Worm (Caenorhabditis elegans) whole organism, young adult: ENCODE results near the gene fbxc-54.
A peak's percentile ranks its signal among the peaks of the same experiment; 100 is the strongest.

ENCODE experiments used
- B0019.2 ChIP-seq: fragments of 200-800 bp; sonication (Bioruptor generic); conservative IDR thresholded peaks from 2 replicates; pipeline ENCODE4 v1.3.6; 2022; ENCODE audit warnings: missing genetic modification reagents, missing genetic modification characterization, missing compliant biosample characterization
- B0261.1 ChIP-seq: sonication (generic microtip); optimal IDR thresholded peaks from 2 replicates; lab custom pipeline; 2016; ENCODE audit warnings: mild to moderate bottlenecking, missing genetic modification characterization, moderate library complexity, missing compliant biosample characterization
- C06A6.2 ChIP-seq: fragments of 200-800 bp; sonication (Bioruptor generic); conservative IDR thresholded peaks from 2 replicates; pipeline ENCODE4 v1.3.6; 2022; ENCODE audit warnings: missing genetic modification characterization, missing compliant biosample characterization
- C17E4.6 ChIP-seq: fragments of 200-800 bp; sonication (Bioruptor generic); IDR thresholded peaks from 2 replicates; pipeline ENCODE4 v1.3.6; 2022; ENCODE audit warnings: missing genetic modification reagents, missing genetic modification characterization, missing compliant biosample characterization
- F22D6.2 ChIP-seq: sonication (generic microtip); optimal IDR thresholded peaks from 2 replicates; lab custom pipeline; 2016; ENCODE audit warnings: mild to moderate bottlenecking, missing genetic modification characterization, missing compliant biosample characterization
- F37B4.10 ChIP-seq: fragments of 200-800 bp; sonication (Bioruptor generic); IDR thresholded peaks from 2 replicates; pipeline ENCODE4 v1.3.6; 2022; ENCODE audit warnings: missing genetic modification characterization, missing compliant biosample characterization
- F57A8.1 ChIP-seq: fragments of 200-800 bp; sonication (Bioruptor generic); optimal IDR thresholded peaks from 2 replicates; lab custom pipeline; 2018; ENCODE audit warnings: mild to moderate bottlenecking, missing genetic modification characterization, moderate library complexity, missing compliant biosample characterization
- T26A5.8 ChIP-seq: sonication (generic microtip); optimal IDR thresholded peaks from 2 replicates; lab custom pipeline; 2016; ENCODE audit warnings: missing genetic modification characterization, missing compliant biosample characterization
- ZK185.1 ChIP-seq: sonication (generic microtip); optimal IDR thresholded peaks from 2 replicates; lab custom pipeline; 2016; ENCODE audit warnings: mild to moderate bottlenecking, missing genetic modification characterization, missing compliant biosample characterization; ENCODE audit not compliant: poor library complexity, severe bottlenecking
- atf-7 ChIP-seq: sonication (generic microtip); optimal IDR thresholded peaks from 2 replicates; lab custom pipeline; 2017; ENCODE audit warnings: mild to moderate bottlenecking, missing genetic modification characterization, missing compliant biosample characterization
- attf-5 ChIP-seq: fragments of 200-800 bp; sonication (Bioruptor generic); optimal IDR thresholded peaks from 2 replicates; lab custom pipeline; 2018; ENCODE audit warnings: mild to moderate bottlenecking, missing genetic modification characterization, missing compliant biosample characterization
- bed-2 ChIP-seq: fragments of 200-800 bp; sonication (Bioruptor generic); IDR thresholded peaks from 2 replicates; pipeline ENCODE4 v1.3.6; 2022; ENCODE audit warnings: missing genetic modification reagents, missing genetic modification characterization, missing compliant biosample characterization
- ccch-3 ChIP-seq: fragments of 200-800 bp; sonication (Bioruptor generic); optimal IDR thresholded peaks from 2 replicates; lab custom pipeline; 2018; ENCODE audit warnings: mild to moderate bottlenecking, missing genetic modification characterization, missing compliant biosample characterization
- cebp-1 ChIP-seq, 2 experiments: fragments of 200-800 bp in 1 of 2; sonication (Bioruptor generic) in 1 of 2; sonication (generic microtip) in 1 of 2; IDR thresholded peaks in 1 of 2; optimal IDR thresholded peaks in 1 of 2; 2 replicates each; pipeline versions ENCODE4 v1.3.6 to Lab custom; 2017 to 2022; ENCODE audit warnings: missing compliant biosample characterization in 2 of 2, missing genetic modification characterization in 2 of 2, mild to moderate bottlenecking in 1 of 2, missing genetic modification reagents in 1 of 2, moderate library complexity in 1 of 2
- cebp-2 ChIP-seq: fragments of 200-800 bp; sonication (Bioruptor generic); IDR thresholded peaks from 2 replicates; pipeline ENCODE4 v1.3.6; 2022; ENCODE audit warnings: missing genetic modification characterization, missing compliant biosample characterization
- ceh-58 ChIP-seq: fragments of 200-800 bp; sonication (Bioruptor generic); IDR thresholded peaks from 2 replicates; pipeline ENCODE4 v1.3.6; 2022; ENCODE audit warnings: missing genetic modification characterization, missing compliant biosample characterization
- ceh-91 ChIP-seq: fragments of 200-800 bp; sonication (Bioruptor generic); IDR thresholded peaks from 2 replicates; pipeline ENCODE4 v1.3.6; 2022; ENCODE audit warnings: missing genetic modification reagents, missing genetic modification characterization, missing compliant biosample characterization
- dox-1 ChIP-seq: fragments of 200-800 bp; sonication (Bioruptor generic); IDR thresholded peaks from 2 replicates; pipeline ENCODE4 v1.3.6; 2022; ENCODE audit warnings: missing genetic modification reagents, missing genetic modification characterization, missing compliant biosample characterization
- dpff-1 ChIP-seq: sonication (generic microtip); optimal IDR thresholded peaks from 2 replicates; lab custom pipeline; 2017; ENCODE audit warnings: mild to moderate bottlenecking, missing genetic modification characterization, missing compliant biosample characterization
- efl-1 ChIP-seq: fragments of 150-350 bp; optimal IDR thresholded peaks from 2 replicates; lab custom pipeline; 2014; ENCODE audit warnings: missing biosample characterization, missing genetic modification reagents, missing genetic modification characterization
- egl-18 ChIP-seq: fragments of 200-800 bp; sonication (Bioruptor generic); IDR thresholded peaks from 2 replicates; pipeline ENCODE4 v1.3.6; 2022; ENCODE audit warnings: missing genetic modification reagents, missing genetic modification characterization, missing compliant biosample characterization
- ekl-4 ChIP-seq: fragments of 200-800 bp; sonication (Bioruptor generic); IDR thresholded peaks from 2 replicates; pipeline ENCODE4 v1.3.6; 2022; ENCODE audit warnings: missing genetic modification reagents, missing genetic modification characterization, missing compliant biosample characterization
- him-1 ChIP-seq: sonication (generic microtip); optimal IDR thresholded peaks from 2 replicates; lab custom pipeline; 2016; ENCODE audit warnings: missing genotype, missing genetic modification reagents, missing genetic modification characterization, missing compliant biosample characterization
- hlh-12 ChIP-seq: sonication (generic microtip); optimal IDR thresholded peaks from 2 replicates; lab custom pipeline; 2016; ENCODE audit warnings: missing genetic modification characterization, missing compliant biosample characterization
- hsf-1 ChIP-seq: fragments of 200-800 bp; sonication (Bioruptor generic); IDR thresholded peaks from 2 replicates; pipeline ENCODE4 v1.3.6; 2022; ENCODE audit warnings: missing genetic modification reagents, missing genetic modification characterization, missing compliant biosample characterization
- lin-54 ChIP-seq: fragments of 200-800 bp; sonication (Bioruptor generic); optimal IDR thresholded peaks from 2 replicates; lab custom pipeline; 2018; ENCODE audit warnings: mild to moderate bottlenecking, missing genetic modification characterization, missing compliant biosample characterization
- lir-1 ChIP-seq: fragments of 200-800 bp; sonication (Bioruptor generic); conservative IDR thresholded peaks from 2 replicates; pipeline ENCODE4 v1.3.6; 2022; ENCODE audit warnings: missing genetic modification reagents, missing genetic modification characterization, missing compliant biosample characterization
- lsy-27 ChIP-seq: sonication (generic microtip); optimal IDR thresholded peaks from 2 replicates; lab custom pipeline; 2017; ENCODE audit warnings: missing genetic modification characterization, mild to moderate bottlenecking, missing compliant biosample characterization, antibody characterized with exemption, missing genotype, borderline replicate concordance; ENCODE audit not compliant: insufficient read depth
- madf-10 ChIP-seq: sonication (generic microtip); optimal IDR thresholded peaks from 2 replicates; lab custom pipeline; 2016; ENCODE audit warnings: mild to moderate bottlenecking, missing genetic modification characterization, missing compliant biosample characterization
- madf-3 ChIP-seq: fragments of 200-800 bp; sonication (Bioruptor generic); IDR thresholded peaks from 2 replicates; pipeline ENCODE4 v1.3.6; 2022; ENCODE audit warnings: missing genetic modification reagents, missing genetic modification characterization, missing compliant biosample characterization
- madf-6 ChIP-seq: fragments of 200-800 bp; sonication (Bioruptor generic); IDR thresholded peaks from 2 replicates; pipeline ENCODE4 v1.3.6; 2022; ENCODE audit warnings: missing genetic modification reagents, missing genetic modification characterization, missing compliant biosample characterization
- nfyb-1 ChIP-seq: fragments of 200-800 bp; sonication (Bioruptor generic); IDR thresholded peaks from 2 replicates; pipeline ENCODE4 v1.3.6; 2022; ENCODE audit warnings: missing genetic modification reagents, missing genetic modification characterization, missing compliant biosample characterization
- nhr-27 ChIP-seq: fragments of 200-800 bp; sonication (Bioruptor generic); optimal IDR thresholded peaks from 2 replicates; lab custom pipeline; 2018; ENCODE audit warnings: mild to moderate bottlenecking, missing genetic modification characterization, moderate library complexity, missing compliant biosample characterization
- rec-8 ChIP-seq, 2 experiments: sonication (generic microtip); optimal IDR thresholded peaks; 2 replicates each; lab custom pipeline; 2016; ENCODE audit warnings: mild to moderate bottlenecking in 2 of 2, missing genetic modification characterization in 2 of 2, missing genetic modification reagents in 2 of 2, missing genotype in 2 of 2, missing biosample characterization in 1 of 2, missing compliant biosample characterization in 1 of 2, moderate library complexity in 1 of 2
- rpc-1 ChIP-seq, 2 experiments: fragments of 150-350 bp in 1 of 2; sonication (generic microtip) in 1 of 2; optimal IDR thresholded peaks; 2 replicates each; lab custom pipeline; 2014 to 2018; ENCODE audit warnings: missing biosample characterization in 1 of 2, missing genetic modification characterization in 1 of 2, missing genetic modification reagents in 1 of 2, missing genotype in 1 of 2
- snpc-3.4 ChIP-seq: sonication (generic microtip); optimal IDR thresholded peaks from 2 replicates; lab custom pipeline; 2017; ENCODE audit warnings: missing genetic modification characterization, mild to moderate bottlenecking, missing compliant biosample characterization, antibody characterized with exemption, moderate library complexity, missing genotype, missing genetic modification reagents
- snpc-4 ChIP-seq, 5 experiments: fragments of 150-350 bp in 1 of 5; sonication (generic microtip) in 4 of 5; optimal IDR thresholded peaks; 2 replicates each; lab custom pipeline; 2014 to 2018; ENCODE audit warnings: missing genetic modification characterization in 5 of 5, missing biosample characterization in 3 of 5, antibody characterized with exemption in 2 of 5, mild to moderate bottlenecking in 2 of 5, missing compliant biosample characterization in 2 of 5, missing genotype in 2 of 5, moderate library complexity in 2 of 5, missing genetic modification reagents in 1 of 5
- tbp1 ChIP-seq: fragments of 200-800 bp; sonication (Bioruptor generic); optimal IDR thresholded peaks from 2 replicates; lab custom pipeline; 2018; ENCODE audit warnings: mild to moderate bottlenecking, missing genetic modification characterization, missing compliant biosample characterization
- unc-130 ChIP-seq: sonication (generic microtip); optimal IDR thresholded peaks from 2 replicates; lab custom pipeline; 2016; ENCODE audit warnings: missing genetic modification reagents, missing genetic modification characterization, missing compliant biosample characterization
- unc-62 ChIP-seq: fragments of 150-350 bp; optimal IDR thresholded peaks from 2 replicates; lab custom pipeline; 2014; ENCODE audit warnings: missing biosample characterization, missing genetic modification reagents, missing genetic modification characterization
- xnd-1 ChIP-seq: sonication (generic microtip); optimal IDR thresholded peaks from 2 replicates; lab custom pipeline; 2016; ENCODE audit warnings: missing genotype, missing genetic modification reagents, missing genetic modification characterization, missing compliant biosample characterization
- zfh-2 ChIP-seq: fragments of 200-800 bp; sonication (Bioruptor generic); conservative IDR thresholded peaks from 2 replicates; pipeline ENCODE4 v1.3.6; 2022; ENCODE audit warnings: missing genetic modification reagents, missing genetic modification characterization, missing compliant biosample characterization
- ztf-28 ChIP-seq: fragments of 200-800 bp; sonication (Bioruptor generic); IDR thresholded peaks from 2 replicates; pipeline ENCODE4 v1.3.6; 2022; ENCODE audit warnings: missing genetic modification reagents, missing genetic modification characterization, missing compliant biosample characterization

The fbxc-54 gene

ce11 chrII:23025-23424 lies 8.5 kb upstream of the fbxc-54 start, which contains the start of gene sqt-2:
TSS of gene sqt-2 (plus strand) at chrII:23325.
- TF ChIP-seq atf-7 (tag; lab: Kevin White, UChicago) = no peak
- TF ChIP-seq B0261.1 = no peak
- TF ChIP-seq ceh-58 = no peak
- no peak for TF ChIP-seq F22D6.2
- no peak for TF ChIP-seq egl-18 (GFP tag; lab: Robert Waterston, UW)
- TF ChIP-seq F57A8.1 (GFP tag; lab: Kevin White, UChicago) = no peak
- TF ChIP-seq nhr-27 = no peak
- no peak for TF ChIP-seq rpc-1 (optimal IDR thresholded peaks at IDR 0.05; lab: Kevin White, UChicago)
- no peak for TF ChIP-seq rpc-1 (tag; optimal IDR thresholded peaks at IDR 0.05; lab: Kevin White, UChicago)

- TF ChIP-seq rec-8 (tag; optimal IDR thresholded peaks at IDR 0.05; lab: Kevin White, UChicago) (no peak), ccch-3 (no peak), ceh-91 (GFP tag; lab: Robert Waterston, UW) (no peak), zfh-2 (GFP tag; lab: Robert Waterston, UW) (peak; percentile 68), tbp1 (GFP tag; lab: Kevin White, UChicago) (no peak), dpff-1 (tag; lab: Kevin White, UChicago) (no peak), lsy-27 (no peak), lin-54 (GFP tag; lab: Kevin White, UChicago) (no peak), cebp-2 (GFP tag; lab: Robert Waterston, UW) (no peak), B0019.2 (GFP tag; lab: Robert Waterston, UW) (no peak), ekl-4 (GFP tag; lab: Robert Waterston, UW) (no peak), C17E4.6 (no peak), unc-130 (GFP tag; lab: Kevin White, UChicago) (no peak), dox-1 (GFP tag; lab: Robert Waterston, UW) (0 out of 2 replicates have a peak, but pooled peaks have one; percentile 12), bed-2 (GFP tag; lab: Robert Waterston, UW) (no peak), him-1 (no peak), hlh-12 (tag; lab: Kevin White, UChicago) (no peak), snpc-3.4 (tag; lab: Kevin White, UChicago) (no peak), hsf-1 (GFP tag; lab: Robert Waterston, UW) (0 out of 2 replicates have a peak, but pooled peaks have one; percentile 13), attf-5 (no peak), unc-62 (GFP tag; lab: Kevin White, UChicago) (no peak), xnd-1 (no peak)
Observed at ce11 chrII:23739-24138, 7.8 kb upstream of the fbxc-54 start.

ce11 chrII:24559-24998 lies 6.9 kb upstream of the fbxc-54 start, which contains the start of gene enee-1:
TSS of gene enee-1 (plus strand) at chrII:24666.
- TF ChIP-seq ceh-91 (GFP tag; lab: Robert Waterston, UW) = no peak
- no peak for TF ChIP-seq snpc-3.4 (tag; lab: Kevin White, UChicago)
- no peak for TF ChIP-seq cebp-2 (GFP tag; lab: Robert Waterston, UW)
- TF ChIP-seq lir-1 (GFP tag; lab: Robert Waterston, UW) = peak; percentile 17; the same call in 1 of the 2 replicates
- peak; percentile 2 for TF ChIP-seq ZK185.1
- peak; percentile 19 for TF ChIP-seq atf-7 (tag; lab: Kevin White, UChicago)
- TF ChIP-seq ztf-28 (GFP tag; lab: Robert Waterston, UW) = no peak
- peak; percentile 90 for TF ChIP-seq lin-54 (GFP tag; lab: Kevin White, UChicago)
- peak; percentile 56 for TF ChIP-seq C06A6.2
- TF ChIP-seq cebp-1 (GFP tag; IDR thresholded peaks at IDR 0.05; lab: Robert Waterston, UW) = no peak
- peak; percentile 60 for TF ChIP-seq cebp-1 (tag; optimal IDR thresholded peaks at IDR 0.05; lab: Kevin White, UChicago)
- TF ChIP-seq him-1 = no peak
- peak; percentile 56; the same call in 1 of the 2 replicates for TF ChIP-seq nfyb-1 (GFP tag; lab: Robert Waterston, UW)
- peak; percentile 11; the same call in 1 of the 2 replicates for TF ChIP-seq madf-6 (GFP tag; lab: Robert Waterston, UW)
- no peak for TF ChIP-seq lsy-27
- no peak for TF ChIP-seq T26A5.8 (tag; lab: Kevin White, UChicago)
- TF ChIP-seq ekl-4 (GFP tag; lab: Robert Waterston, UW) = 0 out of 2 replicates have a peak, but pooled peaks have one; percentile 51
- TF ChIP-seq xnd-1 = no peak
- TF ChIP-seq efl-1 (GFP tag; lab: Kevin White, UChicago) = peak; percentile 57
- TF ChIP-seq madf-10 (tag; lab: Kevin White, UChicago) = peak; percentile 19
- no peak for TF ChIP-seq F37B4.10 (GFP tag; lab: Robert Waterston, UW)
- no peak for TF ChIP-seq snpc-4 (GFP tag; optimal IDR thresholded peaks at IDR 0.05; lab: Kevin White, UChicago)
- TF ChIP-seq snpc-4 (tag; optimal IDR thresholded peaks at IDR 0.05; lab: Kevin White, UChicago) = peak in 3 of 4 experiments; percentile 17 to 40 (median 24)
- TF ChIP-seq madf-3 = peak; percentile 68; the same call in 1 of the 2 replicates
